Fruit fly (Drosophila melanogaster): ENCODE results near the gene Mal-B2.
A peak's percentile ranks its signal among the peaks of the same experiment; 100 is the strongest.

The Mal-B2 gene

dm6 chr2L:11829277-11829676, 20.5 kb upstream of the Mal-B2 start, which contains the start of gene esc:
esc (minus strand) TSS chr2L:11829405.
- TF ChIP-seq CG8478 (optimal IDR thresholded peaks at IDR 0.05) (no peak), CTCF (optimal IDR thresholded peaks at IDR 0.05) (peak; percentile 9 to 34)

DNA sequence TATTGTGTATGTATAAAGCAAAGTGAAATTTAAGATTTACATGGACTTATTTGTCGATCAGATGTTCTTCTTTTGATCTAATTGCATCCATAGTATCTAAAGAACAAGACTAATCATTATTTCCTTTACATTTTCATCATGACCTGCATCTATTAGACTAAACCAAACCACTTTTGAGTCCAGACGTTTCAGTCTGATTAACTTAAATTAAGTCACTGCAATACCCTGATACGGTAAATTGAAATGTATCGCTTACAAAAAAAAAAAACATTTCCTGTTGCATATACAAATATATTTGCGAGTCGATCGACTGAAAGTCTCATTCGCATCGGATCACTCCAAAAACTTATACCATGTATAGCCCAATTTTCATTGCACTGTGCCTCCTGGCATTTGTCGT, 16.0 kb upstream of the Mal-B2 start, which contains the start of gene CG45011:
Gene CG45011 (plus strand): TSS at position 301 of the 400 bp plus-strand sequence.
- TF ChIP-seq CG8478 (optimal IDR thresholded peaks at IDR 0.05) = no peak
- TF ChIP-seq CTCF (optimal IDR thresholded peaks at IDR 0.05) = no peak

- TF ChIP-seq CG8478 (optimal IDR thresholded peaks at IDR 0.05) = no peak
- no peak for TF ChIP-seq CTCF (optimal IDR thresholded peaks at IDR 0.05)
Observed at dm6 chr2L:11834308-11834707, 15.4 kb upstream of the Mal-B2 start, which contains the start of gene CG45012. CG45012 (plus strand) TSS chr2L:11834608.

DNA sequence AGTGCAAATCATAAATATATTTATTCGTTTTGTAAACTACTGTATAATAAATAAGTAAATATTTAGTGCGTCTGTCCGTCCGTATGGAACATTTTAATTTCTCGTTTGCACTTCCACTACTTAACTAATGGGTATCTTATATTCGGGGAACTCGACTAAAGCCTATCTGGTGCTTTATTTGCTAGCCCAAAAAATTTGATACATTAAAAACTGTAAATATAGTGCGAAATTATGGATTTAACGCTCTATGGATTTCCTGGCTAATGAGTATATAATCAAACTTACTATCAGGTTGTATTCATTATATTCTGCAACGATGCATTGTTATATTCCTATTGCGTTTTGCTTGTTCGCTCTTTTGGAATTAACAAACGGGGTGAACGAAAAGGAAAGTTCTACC, 12.8 kb upstream of the Mal-B2 start, which contains the start of gene Sfp33A4:
Gene Sfp33A4 (plus strand): TSS at position 301 of the 400 bp plus-strand sequence.
- TF ChIP-seq CG8478 (optimal IDR thresholded peaks at IDR 0.05) = no peak

DNA sequence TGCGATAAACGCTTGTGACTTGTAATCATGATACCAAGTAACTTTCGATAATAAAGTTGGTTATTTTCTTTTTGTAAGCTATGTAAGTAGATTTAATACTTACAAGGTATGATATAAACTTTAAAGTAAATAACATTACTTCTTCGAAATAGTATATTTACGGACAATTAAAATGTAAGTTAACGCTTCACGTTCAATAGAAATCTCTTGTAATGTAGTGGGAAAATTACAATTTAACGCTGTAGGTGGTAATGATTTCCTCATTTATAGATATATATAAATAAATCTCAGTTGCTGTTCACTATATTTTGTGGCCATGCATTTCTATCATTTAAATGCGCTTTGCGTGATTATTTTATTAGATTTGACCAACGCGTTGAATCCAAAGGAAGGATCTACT, 12.3 kb upstream of the Mal-B2 start, which contains the start of gene Sfp33A2:
Gene Sfp33A2 (plus strand): TSS at position 301 of the 400 bp plus-strand sequence.
- no peak for TF ChIP-seq CTCF (optimal IDR thresholded peaks at IDR 0.05)
- TF ChIP-seq CG8478 (optimal IDR thresholded peaks at IDR 0.05) = no peak

DNA sequence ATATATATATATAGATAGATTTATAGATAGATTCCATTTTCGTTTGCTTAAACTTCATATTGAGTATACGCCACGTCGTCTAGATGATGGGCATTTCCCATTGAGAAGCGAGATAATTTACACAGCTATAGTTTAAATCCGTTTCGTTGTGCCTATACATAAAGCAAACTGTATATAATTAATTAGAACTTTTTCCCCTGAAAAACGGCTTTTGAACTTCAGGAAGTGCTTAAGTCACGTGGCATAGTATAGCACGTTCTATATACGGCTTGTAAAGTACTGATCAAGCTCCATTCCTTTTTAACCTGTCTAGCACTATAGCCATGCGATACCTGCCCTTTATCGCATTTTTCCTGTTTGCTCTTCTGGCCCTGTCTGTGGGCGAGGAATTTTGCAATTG, 10.1 kb upstream of the Mal-B2 start, which contains the start of gene Sfp33A3:
Gene Sfp33A3 (plus strand): TSS at position 301 of the 400 bp plus-strand sequence.
- TF ChIP-seq CG8478 (optimal IDR thresholded peaks at IDR 0.05) = no peak
- no peak for TF ChIP-seq CTCF (optimal IDR thresholded peaks at IDR 0.05)

DNA sequence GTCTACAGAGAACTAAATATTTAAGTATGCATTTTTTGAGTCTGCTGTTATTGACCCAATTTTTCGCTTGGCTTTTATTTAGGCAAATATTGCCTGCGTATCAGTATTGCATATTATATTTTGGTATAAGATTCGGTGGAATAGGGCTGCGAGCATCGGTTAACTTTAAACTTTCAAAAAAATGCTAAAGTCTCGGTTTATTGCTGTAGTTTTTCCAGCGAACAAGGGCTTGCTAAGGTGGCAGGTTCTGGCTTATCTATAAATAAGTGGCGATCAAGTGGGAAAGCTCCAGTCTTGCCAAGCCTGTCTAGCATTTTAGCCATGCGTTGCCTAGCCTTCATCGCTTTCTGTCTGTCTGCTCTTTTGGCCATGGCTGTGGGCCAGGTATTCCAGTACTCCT, 9.4 kb upstream of the Mal-B2 start, which contains the start of gene CG31704:
Gene CG31704 (plus strand): TSS at position 301 of the 400 bp plus-strand sequence.
- TF ChIP-seq CTCF (optimal IDR thresholded peaks at IDR 0.05) (no peak), CG8478 (optimal IDR thresholded peaks at IDR 0.05) (no peak)

DNA sequence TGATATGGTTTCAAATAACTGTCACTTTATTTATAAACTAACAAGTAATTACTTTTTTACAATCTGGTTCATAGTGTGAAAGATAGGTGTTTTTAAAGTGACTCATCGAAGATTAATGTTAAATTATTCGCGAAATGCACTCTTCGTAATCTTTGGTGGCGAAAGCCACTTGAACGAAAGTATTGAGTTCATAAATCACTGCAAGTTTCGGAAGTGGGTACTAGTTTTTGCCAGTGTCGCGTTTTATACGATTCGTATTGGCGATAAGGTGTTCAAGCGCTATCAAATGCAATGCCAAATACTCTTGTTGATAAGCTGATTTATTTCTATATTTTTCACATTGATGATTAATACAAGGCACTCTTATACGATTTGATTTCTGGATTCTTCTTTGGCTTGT, 8.2 kb upstream of the Mal-B2 start:
- TF ChIP-seq CTCF (optimal IDR thresholded peaks at IDR 0.05) (no peak), CG8478 (optimal IDR thresholded peaks at IDR 0.05) (no peak)

- TF ChIP-seq CTCF (optimal IDR thresholded peaks at IDR 0.05) (no peak), CG8478 (optimal IDR thresholded peaks at IDR 0.05) (no peak)
Observed at dm6 chr2L:11842291-11843187, 7.2 kb upstream of the Mal-B2 start, which contains the start of the genes CG44008, CG14933, CG46426 and CG42486. CG44008 (minus strand) TSS chr2L:11842445. CG14933 (plus strand) TSS chr2L:11842828. CG46426 (plus strand) TSS chr2L:11842828. CG42486 (plus strand) TSS chr2L:11843137.

- no peak for TF ChIP-seq CTCF (optimal IDR thresholded peaks at IDR 0.05)
- no peak for TF ChIP-seq CG8478 (optimal IDR thresholded peaks at IDR 0.05)
Observed at dm6 chr2L:11844278-11844677, 5.5 kb upstream of the Mal-B2 start.

- no peak for TF ChIP-seq CG8478 (optimal IDR thresholded peaks at IDR 0.05)
- TF ChIP-seq CTCF (optimal IDR thresholded peaks at IDR 0.05) = no peak
Observed at dm6 chr2L:11845159-11845788, 4.5 kb upstream of the Mal-B2 start.

- no peak for TF ChIP-seq CTCF (optimal IDR thresholded peaks at IDR 0.05)
- TF ChIP-seq CG8478 (optimal IDR thresholded peaks at IDR 0.05) = no peak
Observed at dm6 chr2L:11846926-11847325, 2.8 kb upstream of the Mal-B2 start, which contains the start of gene Mal-B1. Mal-B1 (plus strand) TSS chr2L:11847226.

DNA sequence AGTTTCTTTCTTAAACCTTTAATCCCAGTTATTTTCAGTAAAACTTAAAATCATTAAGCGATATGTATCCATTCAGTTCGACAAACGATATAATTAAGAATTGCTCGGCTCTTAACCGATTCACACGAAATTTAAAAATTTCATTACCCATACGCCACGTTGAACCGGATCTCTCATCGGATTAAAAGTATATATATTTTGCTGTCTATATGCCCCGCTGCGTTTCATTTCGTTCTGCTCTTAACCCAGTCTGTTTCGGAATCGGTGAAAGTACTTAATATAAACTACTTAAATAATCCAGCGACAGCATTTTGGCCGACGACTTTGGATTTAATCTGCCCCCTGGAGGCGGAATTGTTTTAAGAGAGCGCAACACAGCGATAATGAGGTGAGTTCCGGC, 3.4 kb downstream of the Mal-B2 start, which contains the start of gene CG42751:
Gene CG42751 (plus strand): TSS at position 301 of the 400 bp plus-strand sequence.
- TF ChIP-seq CTCF (optimal IDR thresholded peaks at IDR 0.05) (no peak), CG8478 (optimal IDR thresholded peaks at IDR 0.05) (no peak)

DNA sequence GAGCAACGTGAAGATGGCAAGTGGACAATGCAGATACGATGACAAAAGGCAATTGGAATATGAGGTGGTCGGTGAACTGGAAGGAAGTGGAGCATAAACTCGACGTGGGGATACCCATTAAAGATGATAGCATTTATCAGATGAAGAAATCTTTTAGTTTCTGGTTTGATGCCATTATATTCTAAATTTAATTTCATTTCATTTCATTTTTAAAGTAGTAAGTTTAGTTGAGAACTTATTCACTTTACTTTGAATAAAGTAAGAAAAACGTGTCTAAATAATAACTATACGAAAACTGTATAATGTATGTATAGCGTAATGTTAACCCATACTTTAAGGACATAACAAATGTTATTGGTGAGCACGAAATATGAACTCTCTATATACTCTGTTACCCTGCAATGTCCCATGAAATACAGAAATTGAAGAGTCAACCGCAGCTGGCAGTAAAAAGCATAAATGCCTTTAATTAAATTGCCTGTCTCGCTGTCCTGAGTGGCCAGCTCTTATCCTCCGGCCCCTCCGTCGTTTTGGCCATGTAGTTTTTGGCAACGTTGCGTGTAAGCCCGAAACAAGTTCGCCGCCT, 21.2 kb downstream of the Mal-B2 start:
- no peak for TF ChIP-seq CTCF (optimal IDR thresholded peaks at IDR 0.05)
- TF ChIP-seq CG8478 (optimal IDR thresholded peaks at IDR 0.05) = no peak
